Fruit fly (Drosophila melanogaster): Measurements from ENCODE around the gene ppk.

The ppk gene

dm6 chr2L:14369933-14370776 is 10.8 kb downstream of the ppk start (continued):
- peak; percentile 88 for TF ChIP-seq fd59A (GFP tag; optimal IDR thresholded peaks at IDR 0.05)
- TF ChIP-seq Blimp-1 (GFP tag; optimal IDR thresholded peaks at IDR 0.05) = peak; percentile 89
- TF ChIP-seq CG8632 (GFP tag; optimal IDR thresholded peaks at IDR 0.05) = peak; percentile 90
- TF ChIP-seq cyc (GFP tag; optimal IDR thresholded peaks at IDR 0.05) = peak; percentile 82
- peak; percentile 80 for TF ChIP-seq Eip93F (GFP tag; optimal IDR thresholded peaks at IDR 0.05)
- peak; percentile 88 for TF ChIP-seq Hr4 (GFP tag; optimal IDR thresholded peaks at IDR 0.05)
- peak; percentile 98 for TF ChIP-seq eg (GFP tag; IDR thresholded peaks at IDR 0.05)
- TF ChIP-seq Hr39 (GFP tag; optimal IDR thresholded peaks at IDR 0.05) = peak; percentile 98
- peak; percentile 94 for TF ChIP-seq CG11762 (GFP tag; optimal IDR thresholded peaks at IDR 0.05; ENCODE audit: insufficient read depth)
- TF ChIP-seq dsx (GFP tag; optimal IDR thresholded peaks at IDR 0.05; ENCODE audit: poor library complexity, severe bottlenecking) = peak; percentile 55

dm6 chr2L:14368833-14369232 is 12.1 kb downstream of the ppk start:
- TF ChIP-seq net (GFP tag; optimal IDR thresholded peaks at IDR 0.05) (no peak), CG32006 (GFP tag; optimal IDR thresholded peaks at IDR 0.05) (no peak), Eip78C (GFP tag) (peak; percentile 57), Eip75B (GFP tag; optimal IDR thresholded peaks at IDR 0.05) (no peak), CG6276 (GFP tag; optimal IDR thresholded peaks at IDR 0.05) (no peak), ss (GFP tag; optimal IDR thresholded peaks at IDR 0.05) (peak in 1 of 2 experiments; percentile 1)

dm6 chr2L:14367274-14367669 is 13.7 kb downstream of the ppk start:
- TF ChIP-seq cyc (GFP tag; optimal IDR thresholded peaks at IDR 0.05) (peak; percentile 64), dac (GFP tag; optimal IDR thresholded peaks at IDR 0.05) (no peak), fd59A (GFP tag; optimal IDR thresholded peaks at IDR 0.05) (peak; percentile 24), lz (GFP tag; optimal IDR thresholded peaks at IDR 0.05) (peak; percentile 9), CG8632 (GFP tag; optimal IDR thresholded peaks at IDR 0.05) (peak; percentile 15), CG9139 (GFP tag; optimal IDR thresholded peaks at IDR 0.05) (peak; percentile 34), Eip78C (GFP tag) (peak; percentile 95), acj6 (GFP tag; optimal IDR thresholded peaks at IDR 0.05) (no peak), CG32006 (GFP tag; optimal IDR thresholded peaks at IDR 0.05) (peak; percentile 67), Smox (GFP tag; optimal IDR thresholded peaks at IDR 0.05) (no peak), topi (GFP tag; optimal IDR thresholded peaks at IDR 0.05) (peak; percentile 66), CG6163 (GFP tag; IDR thresholded peaks at IDR 0.05) (peak; percentile 67; the same call in 1 of the 3 replicates), dsx (GFP tag; optimal IDR thresholded peaks at IDR 0.05; ENCODE audit: poor library complexity, severe bottlenecking) (peak; percentile 70), CG7368 (GFP tag; optimal IDR thresholded peaks at IDR 0.05) (peak; percentile 57), achi (GFP tag; optimal IDR thresholded peaks at IDR 0.05) (peak; percentile 17), Ets96B (tag; optimal IDR thresholded peaks at IDR 0.05) (peak; percentile 75), CG10669 (GFP tag; optimal IDR thresholded peaks at IDR 0.05) (peak; percentile 63), CG4318 (GFP tag; optimal IDR thresholded peaks at IDR 0.05) (peak; percentile 71), CG31627 (GFP tag; optimal IDR thresholded peaks at IDR 0.05) (peak; percentile 22), CG1621 (tag; optimal IDR thresholded peaks at IDR 0.05) (no peak), CG6808 (GFP tag; optimal IDR thresholded peaks at IDR 0.05) (peak; percentile 80), CG15336 (GFP tag; IDR thresholded peaks at IDR 0.05) (peak; percentile 18; the same call in 1 of the 2 replicates), eg (GFP tag; IDR thresholded peaks at IDR 0.05) (peak; percentile 75), fd85E (GFP tag; optimal IDR thresholded peaks at IDR 0.05) (no peak), svp (GFP tag) (peak; percentile 87), CG11294 (GFP tag; IDR thresholded peaks at IDR 0.05) (peak; percentile 63), OdsH (GFP tag; optimal IDR thresholded peaks at IDR 0.05) (peak; percentile 65), CG11902 (GFP tag; optimal IDR thresholded peaks at IDR 0.05) (peak; percentile 28), CG6854 (GFP tag; optimal IDR thresholded peaks at IDR 0.05) (peak; percentile 68), CG10631 (GFP tag; optimal IDR thresholded peaks at IDR 0.05) (peak; percentile 41), esn (GFP tag; optimal IDR thresholded peaks at IDR 0.05) (no peak), CG11762 (GFP tag; optimal IDR thresholded peaks at IDR 0.05; ENCODE audit: insufficient read depth) (peak; percentile 71), CG8119 (GFP tag; IDR thresholded peaks at IDR 0.05) (no peak; the same call in 2 of the 3 replicates), Sox15 (GFP tag; optimal IDR thresholded peaks at IDR 0.05) (peak; percentile 36), net (GFP tag; optimal IDR thresholded peaks at IDR 0.05) (peak; percentile 70), Eip75B (GFP tag; optimal IDR thresholded peaks at IDR 0.05) (peak; percentile 52), ss (GFP tag; optimal IDR thresholded peaks at IDR 0.05) (peak; percentile 72 to 76), CG6276 (GFP tag; optimal IDR thresholded peaks at IDR 0.05) (peak; percentile 94), salr (GFP tag; optimal IDR thresholded peaks at IDR 0.05) (peak in 1 of 2 experiments; percentile 77)
